In the genomic region with DNA sequence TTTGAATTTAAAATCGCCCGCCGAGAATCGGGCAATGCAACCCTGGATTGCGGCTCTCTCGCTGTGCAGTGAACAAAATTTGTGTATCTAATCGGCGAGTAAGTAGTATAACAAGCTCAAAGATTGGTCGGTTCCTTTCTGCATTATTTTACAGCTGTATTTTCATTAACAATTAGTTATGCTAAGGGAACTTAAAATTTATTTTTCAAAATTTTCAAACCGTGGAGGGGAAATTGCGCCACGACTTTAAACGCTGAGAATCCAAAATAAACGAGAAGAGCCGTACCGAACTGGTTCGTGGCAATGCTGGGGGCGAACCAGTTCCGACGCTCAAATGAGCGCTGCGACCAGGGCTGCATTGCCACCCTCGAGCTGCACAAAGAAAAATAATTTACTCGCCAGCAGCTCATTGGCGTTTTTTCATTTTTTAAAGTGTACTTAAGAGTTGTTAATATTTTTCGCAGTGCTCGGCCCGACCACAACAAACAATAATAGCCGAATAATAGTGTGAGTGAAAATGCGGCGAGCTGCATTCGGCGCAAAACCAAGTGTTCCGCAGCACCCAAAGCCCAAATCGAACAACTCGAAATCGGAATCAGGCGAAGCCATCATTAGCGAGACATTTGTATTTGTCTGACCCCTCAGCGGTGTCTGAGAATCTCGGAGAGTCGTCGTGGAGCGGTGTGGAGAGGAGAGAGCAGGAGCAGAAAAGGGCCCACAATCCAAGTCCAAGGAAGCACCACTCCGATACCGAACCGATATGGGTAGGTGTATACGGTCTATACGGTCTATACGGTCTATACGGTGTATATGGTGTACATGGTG, we compare ENCODE assay signal across 5 fruit fly cellular contexts.
A peak's percentile ranks its signal among the peaks of the same experiment; 100 is the strongest.
TF ChIP-seq lines count a peak whose summit lies in the region.

Gene zf30C, plus strand, starts transcription at position 353 of the 825 bp plus-strand sequence.

- TF ChIP-seq CTCF in whole organism, embryonic (GFP tag; optimal IDR thresholded peaks at IDR 0.05; lab: Kevin White, UChicago), result peak; percentile 7

TF ChIP-seq in whole organism, adult, 20 proteins besides CTCF, POLR2A, EP300 and RAD21 (continues in another document):
- TF ChIP-seq tj (GFP tag; optimal IDR thresholded peaks at IDR 0.05; lab: Kevin White, UChicago) (peak; percentile 63), CG33017 (tag; optimal IDR thresholded peaks at IDR 0.05; lab: Kevin White, UChicago) (peak; percentile 60), CG14711 (tag; optimal IDR thresholded peaks at IDR 0.05; lab: Kevin White, UChicago) (peak; percentile 76), cnc (optimal IDR thresholded peaks at IDR 0.05; lab: Kevin White, UChicago) (no peak), CG7045 (GFP tag; optimal IDR thresholded peaks at IDR 0.05; lab: Kevin White, UChicago) (peak; percentile 78), CG1620 (GFP tag; optimal IDR thresholded peaks at IDR 0.05; lab: Kevin White, UChicago) (peak; percentile 92), toe (GFP tag; optimal IDR thresholded peaks at IDR 0.05; lab: Kevin White, UChicago) (peak; percentile 94), CG7101 (tag; optimal IDR thresholded peaks at IDR 0.05; lab: Kevin White, UChicago) (peak; percentile 82), cic (GFP tag; optimal IDR thresholded peaks at IDR 0.05; lab: Kevin White, UChicago) (peak; percentile 36), Clk (GFP tag; optimal IDR thresholded peaks at IDR 0.05; lab: Kevin White, UChicago) (peak; percentile 91), Hr96 (GFP tag; optimal IDR thresholded peaks at IDR 0.05; lab: Kevin White, UChicago) (peak; percentile 93), kay (GFP tag; lab: Kevin White, UChicago; ENCODE audit: borderline replicate concordance) (no peak), CG11617 (GFP tag; optimal IDR thresholded peaks at IDR 0.05; lab: Kevin White, UChicago) (peak; percentile 78), CG12768 (GFP tag; optimal IDR thresholded peaks at IDR 0.05; lab: Kevin White, UChicago) (peak; percentile 85), pad (GFP tag; optimal IDR thresholded peaks at IDR 0.05; lab: Kevin White, UChicago) (peak; percentile 97), bab1 (GFP tag; optimal IDR thresholded peaks at IDR 0.05; lab: Kevin White, UChicago) (peak; percentile 59)

TF ChIP-seq in whole organism, embryonic, 481 proteins besides CTCF, POLR2A, EP300 and RAD21 (continues in another document):
- TF ChIP-seq CG9876 (GFP tag; optimal IDR thresholded peaks at IDR 0.05; lab: Kevin White, UChicago), result peak; percentile 85
- TF ChIP-seq hbn (GFP tag; IDR thresholded peaks at IDR 0.05; lab: Robert Waterston, UW; ENCODE audit: partially characterized antibody), result 0 out of 2 replicates have a peak, but pooled peaks have one; percentile 20
- peak; percentile 68 for TF ChIP-seq Blimp-1 (GFP tag; optimal IDR thresholded peaks at IDR 0.05; lab: Kevin White, UChicago)
- TF ChIP-seq wdn (GFP tag; IDR thresholded peaks at IDR 0.05; lab: Robert Waterston, UW), result peak; percentile 48; the same call in 1 of the 2 replicates
- peak; percentile 5 for TF ChIP-seq Spps (tag; optimal IDR thresholded peaks at IDR 0.05; lab: Kevin White, UChicago)
- peak; percentile 42 for TF ChIP-seq org-1 (GFP tag; optimal IDR thresholded peaks at IDR 0.05; lab: Kevin White, UChicago)
- peak; percentile 47 for TF ChIP-seq CG18476 (GFP tag; optimal IDR thresholded peaks at IDR 0.05; lab: Kevin White, UChicago)
- no peak for TF ChIP-seq prd (optimal IDR thresholded peaks at IDR 0.05; lab: Kevin White, UChicago)
- peak; percentile 92 for TF ChIP-seq prd (GFP tag; IDR thresholded peaks at IDR 0.05; lab: Robert Waterston, UW)
- TF ChIP-seq sr (GFP tag; IDR thresholded peaks at IDR 0.05; lab: Robert Waterston, UW), result peak; percentile 80
- TF ChIP-seq Nf-YB (GFP tag; optimal IDR thresholded peaks at IDR 0.05; lab: Kevin White, UChicago), result peak; percentile 33
- TF ChIP-seq MBD-R2 (GFP tag; IDR thresholded peaks at IDR 0.05; lab: Robert Waterston, UW), result peak; percentile 76
- TF ChIP-seq gcm2 (GFP tag; optimal IDR thresholded peaks at IDR 0.05; lab: Kevin White, UChicago), result peak; percentile 62
- peak; percentile 66 for TF ChIP-seq CG13287 (GFP tag; IDR thresholded peaks at IDR 0.05; lab: Robert Waterston, UW; ENCODE audit: partially characterized antibody)
- peak; percentile 80 for TF ChIP-seq Optix (GFP tag; IDR thresholded peaks at IDR 0.05; lab: Robert Waterston, UW)

TF ChIP-seq in whole organism, prepupa, 60 proteins besides CTCF, POLR2A, EP300 and RAD21 (continues in another document):
- TF ChIP-seq Hr4 (GFP tag; optimal IDR thresholded peaks at IDR 0.05; lab: Kevin White, UChicago), result peak; percentile 93
- peak in 1 of 2 experiments; percentile 50 for TF ChIP-seq ss (GFP tag; optimal IDR thresholded peaks at IDR 0.05; lab: Kevin White, UChicago)
- peak; percentile 93 for TF ChIP-seq CG6163 (GFP tag; IDR thresholded peaks at IDR 0.05; lab: Robert Waterston, UW)
- peak; percentile 93 for TF ChIP-seq pdm3 (GFP tag; optimal IDR thresholded peaks at IDR 0.05; lab: Kevin White, UChicago)
- TF ChIP-seq CG9139 (GFP tag; optimal IDR thresholded peaks at IDR 0.05; lab: Kevin White, UChicago), result no peak
- peak; percentile 94 for TF ChIP-seq cyc (GFP tag; optimal IDR thresholded peaks at IDR 0.05; lab: Kevin White, UChicago)
- TF ChIP-seq CG6808 (GFP tag; optimal IDR thresholded peaks at IDR 0.05; lab: Kevin White, UChicago), result peak; percentile 54
- TF ChIP-seq CG6792 (GFP tag; optimal IDR thresholded peaks at IDR 0.05; lab: Kevin White, UChicago), result peak; percentile 83
- peak; percentile 57 for TF ChIP-seq CG16779 (tag; optimal IDR thresholded peaks at IDR 0.05; lab: Kevin White, UChicago)
- peak; percentile 40 for TF ChIP-seq fkh (GFP tag; optimal IDR thresholded peaks at IDR 0.05; lab: Kevin White, UChicago)
- peak; percentile 73 for TF ChIP-seq CG8119 (GFP tag; IDR thresholded peaks at IDR 0.05; lab: Robert Waterston, UW)
- TF ChIP-seq Gug (GFP tag; IDR thresholded peaks at IDR 0.05; lab: Robert Waterston, UW), result peak; percentile 67
- peak; percentile 73 for TF ChIP-seq CG4318 (GFP tag; optimal IDR thresholded peaks at IDR 0.05; lab: Kevin White, UChicago)
- TF ChIP-seq lz (GFP tag; optimal IDR thresholded peaks at IDR 0.05; lab: Kevin White, UChicago), result peak; percentile 92
- peak; percentile 86 for TF ChIP-seq CG7368 (GFP tag; optimal IDR thresholded peaks at IDR 0.05; lab: Kevin White, UChicago)
- TF ChIP-seq fd85E (GFP tag; optimal IDR thresholded peaks at IDR 0.05; lab: Kevin White, UChicago), result peak; percentile 53
- peak; percentile 85 for TF ChIP-seq CG32006 (GFP tag; optimal IDR thresholded peaks at IDR 0.05; lab: Kevin White, UChicago)

TF ChIP-seq in whole organism, pupa, 21 proteins besides CTCF, POLR2A, EP300 and RAD21 (continues in another document):
- TF ChIP-seq CG32121 (GFP tag; IDR thresholded peaks at IDR 0.05; lab: Robert Waterston, UW), result peak; percentile 82
- TF ChIP-seq Ets98B (GFP tag; IDR thresholded peaks at IDR 0.05; lab: Robert Waterston, UW), result peak; percentile 90
- TF ChIP-seq CG8301 (tag; optimal IDR thresholded peaks at IDR 0.05; lab: Kevin White, UChicago), result peak; percentile 71
- peak; percentile 64; the same call in 1 of the 2 replicates for TF ChIP-seq CG10348 (GFP tag; IDR thresholded peaks at IDR 0.05; lab: Robert Waterston, UW)
- TF ChIP-seq CG34367 (tag; optimal IDR thresholded peaks at IDR 0.05; lab: Kevin White, UChicago), result peak; percentile 56
- TF ChIP-seq Pif1A (GFP tag; optimal IDR thresholded peaks at IDR 0.05; lab: Kevin White, UChicago), result peak; percentile 94
- no peak for TF ChIP-seq CG13204 (GFP tag; optimal IDR thresholded peaks at IDR 0.05; lab: Kevin White, UChicago)
- TF ChIP-seq CG4496 (GFP tag; IDR thresholded peaks at IDR 0.05; lab: Robert Waterston, UW), result peak; percentile 89
- TF ChIP-seq CG8159 (tag; optimal IDR thresholded peaks at IDR 0.05; lab: Kevin White, UChicago), result peak; percentile 73
- peak; percentile 85 for TF ChIP-seq rn (GFP tag; IDR thresholded peaks at IDR 0.05; lab: Robert Waterston, UW)
- TF ChIP-seq Pif1B (GFP tag; optimal IDR thresholded peaks at IDR 0.05; lab: Kevin White, UChicago), result peak; percentile 85
- TF ChIP-seq EcR (GFP tag; optimal IDR thresholded peaks at IDR 0.05; lab: Kevin White, UChicago), result no peak
- TF ChIP-seq D1 (tag; optimal IDR thresholded peaks at IDR 0.05; lab: Kevin White, UChicago), result peak; percentile 37
- peak; percentile 80 for TF ChIP-seq CG14655 (GFP tag; optimal IDR thresholded peaks at IDR 0.05; lab: Kevin White, UChicago)
- TF ChIP-seq CG17806 (tag; optimal IDR thresholded peaks at IDR 0.05; lab: Kevin White, UChicago), result peak; percentile 70
- TF ChIP-seq CG12605 (GFP tag; IDR thresholded peaks at IDR 0.05; lab: Robert Waterston, UW), result peak; percentile 73; the same call in 1 of the 2 replicates
- TF ChIP-seq gl (tag; optimal IDR thresholded peaks at IDR 0.05; lab: Kevin White, UChicago), result no peak
- TF ChIP-seq CG15710 (tag; optimal IDR thresholded peaks at IDR 0.05; lab: Kevin White, UChicago), result peak; percentile 51

TF ChIP-seq in whole organism, wandering third instar larva, 38 proteins besides CTCF, POLR2A, EP300 and RAD21 (continues in another document):
- TF ChIP-seq N (GFP tag; optimal IDR thresholded peaks at IDR 0.05; lab: Kevin White, UChicago), result no peak
- no peak for TF ChIP-seq CrebA (GFP tag; optimal IDR thresholded peaks at IDR 0.05; lab: Kevin White, UChicago; ENCODE audit: borderline replicate concordance)
- TF ChIP-seq jim (GFP tag; optimal IDR thresholded peaks at IDR 0.05; lab: Kevin White, UChicago), result peak; percentile 93
- TF ChIP-seq usp (GFP tag; optimal IDR thresholded peaks at IDR 0.05; lab: Kevin White, UChicago), result no peak
- peak; percentile 75 for TF ChIP-seq CG32264 (GFP tag; optimal IDR thresholded peaks at IDR 0.05; lab: Kevin White, UChicago)
- TF ChIP-seq Hnf4 (GFP tag; optimal IDR thresholded peaks at IDR 0.05; lab: Kevin White, UChicago), result peak; percentile 96
- TF ChIP-seq GATAd (GFP tag; optimal IDR thresholded peaks at IDR 0.05; lab: Kevin White, UChicago), result peak; percentile 57
- peak; percentile 94 for TF ChIP-seq rgr (GFP tag; optimal IDR thresholded peaks at IDR 0.05; lab: Kevin White, UChicago)
- TF ChIP-seq sage (GFP tag; optimal IDR thresholded peaks at IDR 0.05; lab: Kevin White, UChicago), result no peak
- no peak for TF ChIP-seq Vsx2 (GFP tag; optimal IDR thresholded peaks at IDR 0.05; lab: Kevin White, UChicago; ENCODE audit: partially characterized antibody)
- TF ChIP-seq HLH106 (tag; optimal IDR thresholded peaks at IDR 0.05; lab: Kevin White, UChicago), result peak; percentile 75
- TF ChIP-seq Sp1 (GFP tag; optimal IDR thresholded peaks at IDR 0.05; lab: Kevin White, UChicago), result peak; percentile 77
- peak; percentile 94 for TF ChIP-seq h (GFP tag; optimal IDR thresholded peaks at IDR 0.05; lab: Kevin White, UChicago)
- TF ChIP-seq pan (optimal IDR thresholded peaks at IDR 0.05; lab: Kevin White, UChicago), result no peak
- no peak for TF ChIP-seq tai (GFP tag; optimal IDR thresholded peaks at IDR 0.05; lab: Kevin White, UChicago)
- no peak for TF ChIP-seq brk (GFP tag; optimal IDR thresholded peaks at IDR 0.05; lab: Kevin White, UChicago)
- TF ChIP-seq psq (GFP tag; optimal IDR thresholded peaks at IDR 0.05; lab: Kevin White, UChicago), result peak; percentile 81
- peak; percentile 90 for TF ChIP-seq fru (GFP tag; optimal IDR thresholded peaks at IDR 0.05; lab: Kevin White, UChicago)
- TF ChIP-seq br (GFP tag; optimal IDR thresholded peaks at IDR 0.05; lab: Kevin White, UChicago), result peak; percentile 90
- no peak for TF ChIP-seq Dfd (GFP tag; optimal IDR thresholded peaks at IDR 0.05; lab: Kevin White, UChicago)
